Worm (Caenorhabditis elegans) whole organism, L4/young adult: Measurements from ENCODE around the gene F46B3.23.

Experiments
- W03F9.2 ChIP-seq: fragments of 150-350 bp; optimal IDR thresholded peaks from 2 replicates; lab custom pipeline; 2014; ENCODE audit warnings: missing biosample characterization, missing genetic modification characterization
- dao-5 ChIP-seq: sonication (generic microtip); optimal IDR thresholded peaks from 2 replicates; lab custom pipeline; 2016; ENCODE audit warnings: missing genotype, missing genetic modification characterization, moderate library complexity, missing compliant biosample characterization
- him-1 ChIP-seq: sonication (generic microtip); optimal IDR thresholded peaks from 2 replicates; lab custom pipeline; 2016; ENCODE audit warnings: missing genotype, missing genetic modification reagents, missing genetic modification characterization, missing compliant biosample characterization

- TF ChIP-seq him-1 (tag; lab: Kevin White, UChicago) (no peak), dao-5 (tag; lab: Kevin White, UChicago) (no peak), W03F9.2 (no peak)
Measured at ce11 chrV:20625260-20625659, 18.7 kb upstream of the F46B3.23 start.
